Fruit fly (Drosophila melanogaster) whole organism, prepupa: ENCODE results near the gene Tsf2.

Experiments
- CG8119 ChIP-seq: fragments of 200-800 bp; sonication (Bioruptor generic); IDR thresholded peaks from 3 replicates; pipeline ENCODE4 v1.3.6; 2022; ENCODE audit warnings: missing biosample characterization, missing genetic modification characterization
- Eip75B ChIP-seq: fragments of 200-800 bp; sonication (Bioruptor generic); optimal IDR thresholded peaks from 3 replicates; lab custom pipeline; 2016; ENCODE audit warnings: missing biosample characterization, missing genetic modification characterization
- Eip93F ChIP-seq: fragments of 200-800 bp; sonication (Bioruptor generic); optimal IDR thresholded peaks from 2 replicates; lab custom pipeline; 2016; ENCODE audit warnings: missing biosample characterization, mild to moderate bottlenecking, missing genetic modification characterization
- Sox102F ChIP-seq: fragments of 200-800 bp; sonication (Bioruptor generic); optimal IDR thresholded peaks from 2 replicates; lab custom pipeline; 2016; ENCODE audit warnings: missing biosample characterization, mild to moderate bottlenecking, missing genetic modification characterization
- dac ChIP-seq: fragments of 200-800 bp; sonication (Bioruptor generic); optimal IDR thresholded peaks from 2 replicates; lab custom pipeline; 2017; ENCODE audit warnings: missing biosample characterization, mild to moderate bottlenecking, missing genetic modification characterization
- net ChIP-seq: fragments of 200-800 bp; sonication (Bioruptor generic); optimal IDR thresholded peaks from 3 replicates; lab custom pipeline; 2016; ENCODE audit warnings: missing biosample characterization, missing genetic modification characterization
- vri ChIP-seq: fragments of 200-800 bp; sonication (Bioruptor generic); optimal IDR thresholded peaks from 3 replicates; lab custom pipeline; 2016; ENCODE audit warnings: missing biosample characterization, mild to moderate bottlenecking, missing genetic modification characterization

DNA sequence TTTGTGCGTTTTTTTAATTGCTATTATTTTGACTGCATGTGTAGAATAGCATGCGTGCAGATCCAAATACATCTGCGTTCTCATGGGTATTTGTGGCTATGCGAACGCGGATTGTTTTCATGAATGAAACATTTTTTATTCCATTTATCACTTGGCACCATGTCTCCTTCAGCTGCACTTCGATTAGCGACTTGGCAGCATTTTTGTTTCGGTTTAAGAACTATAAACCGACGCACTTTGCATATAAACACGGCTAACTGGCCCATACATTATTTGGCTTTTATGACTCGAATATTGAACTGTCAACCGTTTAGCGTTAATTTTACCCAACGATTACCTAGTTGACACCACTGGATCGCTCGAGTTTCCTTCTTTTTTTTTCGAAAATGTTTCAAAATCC lies 49.1 kb downstream of the Tsf2 start:
- TF ChIP-seq CG8119 (GFP tag; lab: Robert Waterston, UW) (no peak), dac (no peak), net (no peak), Eip93F (GFP tag; lab: Kevin White, UChicago) (no peak), vri (no peak), Eip75B (GFP tag; lab: Kevin White, UChicago) (no peak), Sox102F (GFP tag; lab: Kevin White, UChicago) (no peak)
